Fruit fly (Drosophila melanogaster) whole organism, embryonic: ENCODE measurements around the gene Doc1.
A peak's percentile ranks its signal among the peaks of the same experiment; 100 is the strongest.

ENCODE experiments used
- Blimp-1 ChIP-seq: fragments of 200-800 bp; sonication (Bioruptor generic); optimal IDR thresholded peaks from 3 replicates; lab custom pipeline; 2018; ENCODE audit warnings: missing biosample characterization, missing genetic modification characterization, mild to moderate bottlenecking, moderate library complexity, missing genetic modification reagents
- CG1024 ChIP-seq: fragments of 200-800 bp; sonication (Bioruptor generic); IDR thresholded peaks from 2 replicates; pipeline ENCODE4 v1.3.6; 2022; ENCODE audit warnings: missing biosample characterization, missing genetic modification characterization
- CG4360 ChIP-seq: fragments of 200-800 bp; sonication (Bioruptor generic); IDR thresholded peaks from 2 replicates; pipeline ENCODE4 v1.3.6; 2022; ENCODE audit warnings: missing biosample characterization, missing genetic modification characterization
- CG5953 ChIP-seq: fragments of 200-800 bp; sonication (Bioruptor generic); IDR thresholded peaks from 2 replicates; pipeline ENCODE4 v1.3.6; 2022; ENCODE audit warnings: missing biosample characterization, missing genetic modification characterization
- Dfd ChIP-seq, 2 experiments: fragments of >200 bp; optimal IDR thresholded peaks; 2 replicates each; lab custom pipeline; 2017; ENCODE audit warnings: missing biosample characterization in 2 of 2, missing genetic modification characterization in 2 of 2
- HLHmδ ChIP-seq: fragments of 200-800 bp; sonication (Bioruptor generic); optimal IDR thresholded peaks from 2 replicates; lab custom pipeline; 2018; ENCODE audit warnings: missing biosample characterization, mild to moderate bottlenecking, missing genetic modification characterization, moderate library complexity
- NFAT ChIP-seq: fragments of 200-800 bp; sonication (Bioruptor generic); IDR thresholded peaks from 2 replicates; pipeline ENCODE4 v1.3.6; 2022; ENCODE audit warnings: missing biosample characterization, missing genetic modification characterization
- Xrp1 ChIP-seq: fragments of 200-800 bp; sonication (Bioruptor generic); IDR thresholded peaks from 2 replicates; pipeline ENCODE4 v1.3.6; 2022; ENCODE audit warnings: missing biosample characterization, missing genetic modification characterization
- chn ChIP-seq: fragments of 200-800 bp; sonication (Bioruptor generic); optimal IDR thresholded peaks from 2 replicates; lab custom pipeline; 2016; ENCODE audit warnings: missing biosample characterization, missing genetic modification characterization
- gfzf ChIP-seq: fragments of 200-800 bp; sonication (Bioruptor generic); optimal IDR thresholded peaks from 2 replicates; lab custom pipeline; 2016; ENCODE audit warnings: missing biosample characterization, mild to moderate bottlenecking, missing genetic modification characterization, moderate library complexity
- hb ChIP-seq: fragments of 200-800 bp; sonication (Bioruptor generic); IDR thresholded peaks from 3 replicates; pipeline ENCODE4 v1.3.6; 2022; ENCODE audit warnings: missing biosample characterization, missing genetic modification characterization; ENCODE audit not compliant: partially characterized antibody
- sna ChIP-seq: fragments of 200-800 bp; sonication (Bioruptor generic); IDR thresholded peaks from 2 replicates; pipeline ENCODE4 v1.3.6; 2022; ENCODE audit warnings: missing biosample characterization, missing genetic modification characterization; ENCODE audit not compliant: partially characterized antibody
- tin ChIP-seq: fragments of 200-800 bp; sonication (Bioruptor generic); optimal IDR thresholded peaks from 3 replicates; lab custom pipeline; 2016; ENCODE audit warnings: missing biosample characterization, missing genetic modification characterization
- vnd ChIP-seq: fragments of 200-800 bp; sonication (Bioruptor generic); IDR thresholded peaks from 3 replicates; pipeline ENCODE4 v1.3.6; 2022; ENCODE audit warnings: missing biosample characterization, missing genetic modification characterization; ENCODE audit not compliant: partially characterized antibody

DNA sequence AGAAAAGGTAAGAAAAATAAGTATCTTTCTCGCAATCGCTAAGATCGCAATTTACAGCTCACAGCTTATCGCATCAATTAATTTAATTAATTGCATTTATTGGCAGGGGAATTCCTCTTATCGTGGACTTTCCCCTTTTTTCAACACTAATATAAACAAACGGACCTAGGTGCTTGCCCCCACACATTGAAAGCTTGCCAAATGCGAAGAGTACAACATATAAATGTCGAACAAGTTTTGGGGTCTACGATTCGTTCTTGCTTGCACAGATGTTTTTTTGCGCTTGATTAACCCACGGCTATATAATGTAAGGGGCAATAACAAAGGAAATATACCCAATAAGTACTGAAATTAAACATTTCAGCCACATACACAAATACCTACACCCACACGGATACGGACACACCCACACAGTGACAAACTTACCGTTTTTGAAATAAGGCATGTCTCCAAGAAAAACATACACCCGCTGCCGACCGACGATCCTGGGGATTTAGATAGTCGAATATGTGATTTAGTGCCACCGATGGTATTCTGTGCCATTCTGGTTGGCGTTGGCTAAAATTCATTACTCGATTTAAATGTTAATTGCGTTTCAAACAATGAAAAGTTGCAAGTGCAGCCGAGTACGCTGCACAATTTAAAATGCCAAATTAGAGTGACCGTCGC lies 31.0 kb downstream of the Doc1 start:
- TF ChIP-seq gfzf (GFP tag; lab: Kevin White, UChicago) (no peak), CG4360 (0 out of 2 replicates have a peak, but pooled peaks have one; percentile 31), Dfd (GFP tag; optimal IDR thresholded peaks at IDR 0.05; lab: Kevin White, UChicago) (no peak), Xrp1 (GFP tag; lab: Robert Waterston, UW) (no peak), CG1024 (no peak), hb (GFP tag; lab: Robert Waterston, UW) (no peak), NFAT (no peak), CG5953 (GFP tag; lab: Robert Waterston, UW) (no peak), Blimp-1 (GFP tag; lab: Kevin White, UChicago) (peak; percentile 20), chn (GFP tag; lab: Kevin White, UChicago) (no peak), sna (GFP tag; lab: Robert Waterston, UW) (no peak), tin (GFP tag; lab: Kevin White, UChicago) (no peak), HLHmδ (GFP tag; lab: Kevin White, UChicago) (no peak), vnd (no peak)
